Fruit fly (Drosophila melanogaster) whole organism, adult: ENCODE data around the gene CG33658.

Source experiments
- CG11617 ChIP-seq: fragments of 200-800 bp; sonication (Bioruptor generic); optimal IDR thresholded peaks from 2 replicates; lab custom pipeline; 2017; ENCODE audit warnings: mild to moderate bottlenecking, missing biosample characterization, missing genetic modification reagents, missing genetic modification characterization
- CG12768 ChIP-seq: fragments of 200-800 bp; sonication (Bioruptor generic); optimal IDR thresholded peaks from 2 replicates; lab custom pipeline; 2017; ENCODE audit warnings: missing biosample characterization, missing genetic modification characterization, mild to moderate bottlenecking, moderate library complexity, missing genetic modification reagents
- CG14711 ChIP-seq: fragments of 200-800 bp; sonication (Bioruptor generic); optimal IDR thresholded peaks from 2 replicates; lab custom pipeline; 2018; ENCODE audit warnings: missing biosample characterization, mild to moderate bottlenecking, missing genetic modification characterization, moderate library complexity
- CG33017 ChIP-seq: fragments of 200-800 bp; sonication (Bioruptor generic); optimal IDR thresholded peaks from 2 replicates; lab custom pipeline; 2018; ENCODE audit warnings: missing biosample characterization, mild to moderate bottlenecking, missing genetic modification characterization, moderate library complexity
- CG5204 ChIP-seq: fragments of 200-800 bp; sonication (Bioruptor generic); optimal IDR thresholded peaks from 2 replicates; lab custom pipeline; 2016; ENCODE audit warnings: missing biosample characterization, missing genetic modification characterization
- CG7101 ChIP-seq: fragments of 200-800 bp; sonication (Bioruptor generic); optimal IDR thresholded peaks from 2 replicates; lab custom pipeline; 2018; ENCODE audit warnings: missing biosample characterization, mild to moderate bottlenecking, missing genetic modification characterization, moderate library complexity
- Hr96 ChIP-seq: fragments of 200-800 bp; sonication (Bioruptor generic); optimal IDR thresholded peaks from 2 replicates; lab custom pipeline; 2016; ENCODE audit warnings: missing biosample characterization, missing genetic modification characterization
- Mnt ChIP-seq: fragments of 200-800 bp; sonication (Bioruptor generic); optimal IDR thresholded peaks from 2 replicates; lab custom pipeline; 2016; ENCODE audit warnings: missing biosample characterization, mild to moderate bottlenecking, missing genetic modification characterization
- bab1 ChIP-seq: fragments of 200-800 bp; sonication (Bioruptor generic); optimal IDR thresholded peaks from 3 replicates; lab custom pipeline; 2019; ENCODE audit warnings: missing biosample characterization, mild to moderate bottlenecking, missing genetic modification characterization, moderate library complexity
- kay ChIP-seq: fragments of 200-800 bp; sonication (Bioruptor generic); peaks from one replicate; lab custom pipeline; 2016; ENCODE audit warnings: missing biosample characterization, missing genetic modification characterization, borderline replicate concordance
- tj ChIP-seq: fragments of 200-800 bp; sonication (Bioruptor generic); optimal IDR thresholded peaks from 3 replicates; lab custom pipeline; 2017; ENCODE audit warnings: missing biosample characterization, mild to moderate bottlenecking, missing genetic modification characterization, moderate library complexity

CG33658 gene

DNA sequence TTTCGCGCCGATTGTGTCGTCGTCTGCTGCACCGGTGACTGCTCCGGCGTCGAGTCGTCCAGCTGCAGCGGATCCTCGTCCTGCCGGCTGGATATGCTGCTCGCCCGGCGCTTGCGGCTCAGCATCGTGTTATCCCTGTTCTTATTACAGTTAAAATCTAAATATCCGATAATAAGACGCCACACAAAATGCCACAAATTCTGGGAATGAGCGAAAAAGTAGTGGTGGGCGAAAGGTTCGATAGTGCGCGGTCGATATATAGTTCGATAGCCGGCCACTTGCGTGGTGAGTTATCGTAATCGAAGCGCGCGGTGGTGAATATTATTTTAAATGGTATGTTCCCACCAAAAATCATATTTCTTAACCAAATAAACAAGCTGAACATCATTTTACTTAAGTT, 35.9 kb downstream of the CG33658 start, which contains the start of gene polybromo:
TSS of gene polybromo (minus strand) at position 212 of the 400 bp plus-strand sequence.
- TF ChIP-seq CG11617 (GFP tag; lab: Kevin White, UChicago), result no peak
- peak; percentile 33 for TF ChIP-seq bab1
- peak; percentile 15 for TF ChIP-seq kay (GFP tag; lab: Kevin White, UChicago)

DNA sequence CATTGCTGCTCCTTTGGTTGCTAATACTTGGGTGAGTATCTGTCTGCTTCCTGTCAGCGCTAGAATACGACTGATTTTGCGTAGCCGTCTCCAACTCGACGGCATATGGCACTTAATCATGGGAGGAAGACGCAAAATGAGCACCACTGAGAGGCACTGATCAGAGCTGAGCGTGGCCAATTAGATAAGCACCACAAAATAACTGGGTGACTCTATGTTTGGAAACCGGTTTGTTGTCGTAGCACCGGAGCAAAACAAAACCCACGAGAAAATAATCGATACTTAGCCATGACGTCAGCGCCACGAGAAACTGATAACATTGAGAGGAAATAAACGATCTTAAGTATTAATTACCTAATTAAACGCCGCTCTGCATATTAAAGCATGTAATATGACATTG, 41.5 kb downstream of the CG33658 start, which contains the start of gene Ude:
TSS of gene Ude (minus strand) at position 166 of the 400 bp plus-strand sequence.
- TF ChIP-seq Mnt (GFP tag; lab: Kevin White, UChicago) (peak; percentile 14), CG33017 (tag; lab: Kevin White, UChicago) (no peak)

DNA sequence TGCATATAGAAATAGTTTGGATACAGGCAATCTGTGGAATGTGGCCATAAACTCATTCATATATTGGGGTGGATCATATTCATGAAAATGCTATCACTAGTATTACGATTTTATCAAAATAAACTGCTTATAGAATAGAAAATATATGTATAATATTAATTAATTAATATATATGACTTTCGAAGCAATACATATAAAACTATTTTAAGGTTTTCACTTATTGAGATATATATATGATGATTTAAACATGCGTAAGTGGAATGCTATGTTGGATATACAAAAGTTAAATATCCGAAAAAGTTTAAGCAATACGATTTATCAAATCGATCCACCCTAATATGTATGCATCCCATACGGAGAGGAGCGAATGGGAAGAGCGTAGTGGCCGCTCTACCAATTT, 42.4 kb downstream of the CG33658 start:
- TF ChIP-seq tj (GFP tag; lab: Kevin White, UChicago) (no peak), CG7101 (tag; lab: Kevin White, UChicago) (peak; percentile 36), Hr96 (no peak), CG14711 (tag; lab: Kevin White, UChicago) (no peak), CG12768 (GFP tag; lab: Kevin White, UChicago) (no peak), CG5204 (no peak), Mnt (GFP tag; lab: Kevin White, UChicago) (no peak), CG33017 (tag; lab: Kevin White, UChicago) (peak; percentile 5)
